Fruit fly (Drosophila melanogaster) whole organism: Measurements from ENCODE around the gene CG4951.
"Not testable (repeated sequence)": the region's sequence is repeated elsewhere in the genome, so short reads cannot be mapped to it uniquely, and the experiment has no call there.

Experiments
- CG8478 ChIP-seq: fragments of >200 bp; optimal IDR thresholded peaks from 2 replicates; lab custom pipeline; 2018; ENCODE audit warnings: inconsistent platforms
- Dll ChIP-seq: fragments of >200 bp; optimal IDR thresholded peaks from 2 replicates; lab custom pipeline; 2017
- EcR ChIP-seq, 2 experiments: fragments of >200 bp; optimal IDR thresholded peaks; 2 replicates each; lab custom pipeline; 2017; ENCODE audit warnings: missing biosample characterization in 2 of 2, missing genetic modification characterization in 2 of 2, missing genetic modification reagents in 2 of 2
- pan ChIP-seq: fragments of >200 bp; optimal IDR thresholded peaks from 2 replicates; lab custom pipeline; 2017
- psq ChIP-seq: fragments of >200 bp; optimal IDR thresholded peaks from 2 replicates; lab custom pipeline; 2017
- usp ChIP-seq: fragments of >200 bp; optimal IDR thresholded peaks from 2 replicates; lab custom pipeline; 2017; ENCODE audit warnings: missing biosample characterization, missing genetic modification characterization, mixed read lengths

Gene CG4951

dm6 chr3R:27953890-27954289, at the start of gene CG4951:
TSS of gene CG4951 (minus strand) at chr3R:27954112.
- no peak for TF ChIP-seq usp (GFP tag; lab: Kevin White, UChicago)
- no peak for TF ChIP-seq EcR (GFP tag; optimal IDR thresholded peaks at IDR 0.05; lab: Kevin White, UChicago)
- no peak for TF ChIP-seq Dll (lab: Kevin White, UChicago)
- no peak for TF ChIP-seq CG8478 (lab: Kevin White, UChicago)
- no peak for TF ChIP-seq psq (lab: Kevin White, UChicago)
- TF ChIP-seq pan (lab: Kevin White, UChicago) = no peak

dm6 chr3R:27990651-27991050, 36.7 kb upstream of the CG4951 start, which contains the start of gene CG4815:
TSS of gene CG4815 (minus strand) at chr3R:27990751.
- TF ChIP-seq pan (lab: Kevin White, UChicago) (no peak), psq (lab: Kevin White, UChicago) (no peak), CG8478 (lab: Kevin White, UChicago) (no peak), EcR (GFP tag; optimal IDR thresholded peaks at IDR 0.05; lab: Kevin White, UChicago) (no peak), usp (GFP tag; lab: Kevin White, UChicago) (no peak), Dll (lab: Kevin White, UChicago) (no peak)

dm6 chr3R:27988647-27989430, 34.9 kb upstream of the CG4951 start:
- TF ChIP-seq psq (lab: Kevin White, UChicago) = no peak
- TF ChIP-seq usp (GFP tag; lab: Kevin White, UChicago) = no peak

- TF ChIP-seq pan (lab: Kevin White, UChicago) = no peak
- TF ChIP-seq EcR (GFP tag; optimal IDR thresholded peaks at IDR 0.05; lab: Kevin White, UChicago) = no peak
- no peak for TF ChIP-seq CG8478 (lab: Kevin White, UChicago)
- no peak for TF ChIP-seq usp (GFP tag; lab: Kevin White, UChicago)
- TF ChIP-seq Dll (lab: Kevin White, UChicago) = no peak
- TF ChIP-seq psq (lab: Kevin White, UChicago) = no peak
Measured at dm6 chr3R:27988189-27988588, 34.3 kb upstream of the CG4951 start, which contains the start of gene betaTub97EF. TSS of gene betaTub97EF (minus strand) at chr3R:27988384.

- TF ChIP-seq usp (GFP tag; lab: Kevin White, UChicago) = no peak
- no peak for TF ChIP-seq EcR (GFP tag; optimal IDR thresholded peaks at IDR 0.05; lab: Kevin White, UChicago)
- peak; percentile 8 for TF ChIP-seq Dll (lab: Kevin White, UChicago)
- no peak for TF ChIP-seq pan (lab: Kevin White, UChicago)
- no peak for TF ChIP-seq psq (lab: Kevin White, UChicago)
Measured at dm6 chr3R:27987772-27988171, 33.9 kb upstream of the CG4951 start.

dm6 chr3R:27987329-27987728, 33.4 kb upstream of the CG4951 start:
- no peak for TF ChIP-seq Dll (lab: Kevin White, UChicago)
- no peak for TF ChIP-seq psq (lab: Kevin White, UChicago)
- no peak for TF ChIP-seq CG8478 (lab: Kevin White, UChicago)
- TF ChIP-seq EcR (GFP tag; optimal IDR thresholded peaks at IDR 0.05; lab: Kevin White, UChicago) = no peak
- TF ChIP-seq usp (GFP tag; lab: Kevin White, UChicago) = no peak
- no peak for TF ChIP-seq pan (lab: Kevin White, UChicago)

dm6 chr3R:27986794-27987193, 32.9 kb upstream of the CG4951 start:
- TF ChIP-seq pan (lab: Kevin White, UChicago) (no peak), EcR (GFP tag; optimal IDR thresholded peaks at IDR 0.05; lab: Kevin White, UChicago) (no peak), psq (lab: Kevin White, UChicago) (no peak), usp (GFP tag; lab: Kevin White, UChicago) (no peak), CG8478 (lab: Kevin White, UChicago) (no peak)

- TF ChIP-seq Dll, psq, pan (lab: Kevin White, UChicago): not testable (repeated sequence)
Measured at dm6 chr3R:27963119-27963518, 9.2 kb upstream of the CG4951 start, which contains the start of the genes CG31131 and CG4849. TSS of gene CG31131 (minus strand) at chr3R:27963219. TSS of gene CG4849 (plus strand) at chr3R:27963415.

dm6 chr3R:27960473-27960872, 6.6 kb upstream of the CG4951 start, which contains the start of gene CG31253:
TSS of gene CG31253 (minus strand) at chr3R:27960573.
- TF ChIP-seq EcR (GFP tag; optimal IDR thresholded peaks at IDR 0.05; lab: Kevin White, UChicago); pan (lab: Kevin White, UChicago); CG8478 (lab: Kevin White, UChicago): not testable (repeated sequence)

- TF ChIP-seq EcR (GFP tag; optimal IDR thresholded peaks at IDR 0.05; lab: Kevin White, UChicago); usp (GFP tag; lab: Kevin White, UChicago); psq (lab: Kevin White, UChicago): not testable (repeated sequence)
Measured at dm6 chr3R:27959145-27959544, 5.2 kb upstream of the CG4951 start, which contains the start of the genes CG42487 and CG4884. TSS of gene CG42487 (minus strand) at chr3R:27959245. TSS of gene CG4884 (minus strand) at chr3R:27959245.

- TF ChIP-seq pan (lab: Kevin White, UChicago) (no peak), usp (GFP tag; lab: Kevin White, UChicago) (no peak), EcR (GFP tag; optimal IDR thresholded peaks at IDR 0.05; lab: Kevin White, UChicago) (no peak), Dll (lab: Kevin White, UChicago) (no peak), psq (lab: Kevin White, UChicago) (no peak), CG8478 (lab: Kevin White, UChicago) (no peak)
Measured at dm6 chr3R:27957967-27958366, 4.1 kb upstream of the CG4951 start.
